Worm (Caenorhabditis elegans) whole organism, L4 larva: ENCODE results near the gene fbxa-84.

Experiments used
- F26F4.8 ChIP-seq: fragments of 200-800 bp; sonication (Bioruptor generic); conservative IDR thresholded peaks from 2 replicates; pipeline ENCODE4 v1.3.6; 2022; ENCODE audit warnings: missing genetic modification characterization, missing compliant biosample characterization
- F37D6.2 ChIP-seq: sonication (generic microtip); optimal IDR thresholded peaks from 2 replicates; lab custom pipeline; 2016; ENCODE audit warnings: mild to moderate bottlenecking, missing genetic modification characterization, missing compliant biosample characterization
- F49E8.2 ChIP-seq: sonication (generic microtip); optimal IDR thresholded peaks from 2 replicates; lab custom pipeline; 2016; ENCODE audit warnings: missing compliant biosample characterization, mild to moderate bottlenecking, missing genetic modification characterization, borderline replicate concordance
- T20F7.1 ChIP-seq: fragments of 200-800 bp; sonication (Bioruptor generic); optimal IDR thresholded peaks from 2 replicates; lab custom pipeline; 2018; ENCODE audit warnings: mild to moderate bottlenecking, missing genetic modification characterization, missing compliant biosample characterization
- Y5F2A.4 ChIP-seq: fragments of 200-800 bp; sonication (Bioruptor generic); optimal IDR thresholded peaks from 2 replicates; lab custom pipeline; 2018; ENCODE audit warnings: mild to moderate bottlenecking, missing genetic modification characterization, missing compliant biosample characterization
- ZK337.2 ChIP-seq: fragments of 200-800 bp; sonication (Bioruptor generic); IDR thresholded peaks from 2 replicates; pipeline ENCODE4 v1.3.6; 2022; ENCODE audit warnings: missing genetic modification reagents, missing genetic modification characterization, missing compliant biosample characterization
- ceh-20 ChIP-seq: fragments of 200-800 bp; sonication (Bioruptor generic); IDR thresholded peaks from 2 replicates; pipeline ENCODE4 v1.3.6; 2022; ENCODE audit warnings: missing genetic modification reagents, missing genetic modification characterization, missing compliant biosample characterization
- ceh-44 ChIP-seq: fragments of 200-800 bp; sonication (Bioruptor generic); IDR thresholded peaks from 2 replicates; pipeline ENCODE4 v1.3.6; 2022; ENCODE audit warnings: missing genetic modification reagents, missing genetic modification characterization, missing compliant biosample characterization
- ceh-62 ChIP-seq: sonication (generic microtip); optimal IDR thresholded peaks from 2 replicates; lab custom pipeline; 2017; ENCODE audit warnings: missing biosample characterization, missing genetic modification characterization
- cey-2 ChIP-seq: sonication (generic microtip); optimal IDR thresholded peaks from 3 replicates; lab custom pipeline; 2017; ENCODE audit warnings: missing genetic modification characterization, mild to moderate bottlenecking, missing compliant biosample characterization, antibody characterized with exemption, borderline replicate concordance; ENCODE audit not compliant: insufficient read depth
- ctbp-1 ChIP-seq: fragments of 200-800 bp; sonication (Bioruptor generic); IDR thresholded peaks from 2 replicates; pipeline ENCODE4 v1.3.6; 2022; ENCODE audit warnings: missing genetic modification reagents, missing genetic modification characterization, missing compliant biosample characterization
- daf-12 ChIP-seq: fragments of 150-350 bp; optimal IDR thresholded peaks from 2 replicates; lab custom pipeline; 2014; ENCODE audit warnings: missing biosample characterization, missing genetic modification reagents, missing genetic modification characterization
- daf-16 ChIP-seq, 3 experiments: sonication (generic microtip); optimal IDR thresholded peaks; 2 replicates each; lab custom pipeline; 2016 to 2017; ENCODE audit warnings: missing genetic modification characterization in 3 of 3, missing genetic modification reagents in 3 of 3, mild to moderate bottlenecking in 2 of 3, missing compliant biosample characterization in 2 of 3, missing biosample characterization in 1 of 3, moderate library complexity in 1 of 3
- dmd-6 ChIP-seq: fragments of 200-800 bp; sonication (Bioruptor generic); IDR thresholded peaks from 2 replicates; pipeline ENCODE4 v1.3.6; 2022; ENCODE audit warnings: missing genetic modification reagents, missing genetic modification characterization, missing compliant biosample characterization
- dve-1 ChIP-seq: sonication (generic microtip); optimal IDR thresholded peaks from 2 replicates; lab custom pipeline; 2017; ENCODE audit warnings: antibody characterized with exemption, mild to moderate bottlenecking, missing genetic modification characterization, missing compliant biosample characterization; ENCODE audit not compliant: insufficient read depth
- egl-43 ChIP-seq: fragments of 200-800 bp; sonication (Bioruptor generic); IDR thresholded peaks from 2 replicates; pipeline ENCODE4 v1.3.6; 2022; ENCODE audit warnings: missing genetic modification reagents, missing genetic modification characterization, missing compliant biosample characterization
- fkh-10 ChIP-seq: fragments of 150-350 bp; optimal IDR thresholded peaks from 2 replicates; lab custom pipeline; 2014; ENCODE audit warnings: missing biosample characterization, missing genetic modification reagents, missing genetic modification characterization
- gei-8 ChIP-seq: fragments of 200-800 bp; sonication (Bioruptor generic); optimal IDR thresholded peaks from 2 replicates; lab custom pipeline; 2018; ENCODE audit warnings: mild to moderate bottlenecking, missing genetic modification characterization, missing compliant biosample characterization
- hif-1 ChIP-seq, 2 experiments: sonication (generic microtip); optimal IDR thresholded peaks; 2 replicates each; lab custom pipeline; 2016 to 2017; ENCODE audit warnings: missing compliant biosample characterization in 2 of 2, missing genetic modification characterization in 2 of 2, missing genetic modification reagents in 2 of 2, missing genotype in 2 of 2, mild to moderate bottlenecking in 1 of 2
- hmg-1.1 ChIP-seq: fragments of 200-800 bp; sonication (Bioruptor generic); IDR thresholded peaks from 2 replicates; pipeline ENCODE4 v1.3.6; 2022; ENCODE audit warnings: missing genetic modification reagents, missing genetic modification characterization, missing compliant biosample characterization
- lin-1 ChIP-seq: fragments of 200-800 bp; sonication (Bioruptor generic); IDR thresholded peaks from 2 replicates; pipeline ENCODE4 v1.3.6; 2022; ENCODE audit warnings: missing genetic modification reagents, missing genetic modification characterization, missing compliant biosample characterization
- lin-15B ChIP-seq: fragments of 150-350 bp; sonication (generic microtip); optimal IDR thresholded peaks from 3 replicates; lab custom pipeline; 2014; ENCODE audit warnings: missing biosample characterization, missing genetic modification characterization
- lin-29 ChIP-seq: fragments of 200-800 bp; sonication (Bioruptor generic); IDR thresholded peaks from 2 replicates; pipeline ENCODE4 v1.3.6; 2022; ENCODE audit warnings: missing genetic modification reagents, missing genetic modification characterization, missing compliant biosample characterization
- lin-38 ChIP-seq: fragments of 200-800 bp; sonication (Bioruptor generic); IDR thresholded peaks from 2 replicates; pipeline ENCODE4 v1.3.6; 2022; ENCODE audit warnings: missing genetic modification reagents, missing genetic modification characterization, missing compliant biosample characterization
- lin-39 ChIP-seq: fragments of 150-350 bp; optimal IDR thresholded peaks from 2 replicates; lab custom pipeline; 2014; ENCODE audit warnings: missing biosample characterization, missing genetic modification reagents, missing genetic modification characterization
- lir-3 ChIP-seq: sonication (generic microtip); optimal IDR thresholded peaks from 2 replicates; lab custom pipeline; 2016; ENCODE audit warnings: mild to moderate bottlenecking, missing genetic modification characterization, missing compliant biosample characterization
- madf-9 ChIP-seq: fragments of 200-800 bp; sonication (Bioruptor generic); conservative IDR thresholded peaks from 2 replicates; pipeline ENCODE4 v1.3.6; 2022; ENCODE audit warnings: missing genetic modification reagents, missing genetic modification characterization, missing compliant biosample characterization
- mdl-1 ChIP-seq, 2 experiments: fragments of 150-350 bp in 1 of 2; sonication (generic microtip) in 1 of 2; optimal IDR thresholded peaks; 2 replicates each; lab custom pipeline; 2014 to 2017; ENCODE audit warnings: missing biosample characterization in 2 of 2, missing genetic modification characterization in 2 of 2
- mes-2 ChIP-seq: sonication (generic microtip); optimal IDR thresholded peaks from 2 replicates; lab custom pipeline; 2016; ENCODE audit warnings: missing genotype, mild to moderate bottlenecking, missing genetic modification characterization, missing compliant biosample characterization; ENCODE audit not compliant: poor library complexity, severe bottlenecking
- nhr-102 ChIP-seq: sonication (generic microtip); optimal IDR thresholded peaks from 2 replicates; lab custom pipeline; 2016; ENCODE audit warnings: mild to moderate bottlenecking, missing genetic modification characterization, moderate library complexity, missing compliant biosample characterization
- nhr-11 ChIP-seq: fragments of 150-350 bp; optimal IDR thresholded peaks from 2 replicates; lab custom pipeline; 2014; ENCODE audit warnings: missing biosample characterization, missing genetic modification characterization
- nhr-237 ChIP-seq: sonication (generic microtip); optimal IDR thresholded peaks from 2 replicates; lab custom pipeline; 2017; ENCODE audit warnings: missing biosample characterization, missing genetic modification characterization
- nhr-28 ChIP-seq: fragments of 150-350 bp; optimal IDR thresholded peaks from 2 replicates; lab custom pipeline; 2014; ENCODE audit warnings: missing biosample characterization, missing genetic modification characterization
- nhr-42 ChIP-seq: fragments of 200-800 bp; sonication (Bioruptor generic); IDR thresholded peaks from 2 replicates; pipeline ENCODE4 v1.3.6; 2022; ENCODE audit warnings: missing genetic modification characterization, missing compliant biosample characterization
- nhr-6 ChIP-seq: fragments of 150-350 bp; optimal IDR thresholded peaks from 2 replicates; lab custom pipeline; 2014; ENCODE audit warnings: missing biosample characterization, missing genetic modification characterization
- nhr-76 ChIP-seq: fragments of 150-350 bp; optimal IDR thresholded peaks from 2 replicates; lab custom pipeline; 2014; ENCODE audit warnings: missing biosample characterization, missing genetic modification characterization
- nhr-77 ChIP-seq: fragments of 150-350 bp; optimal IDR thresholded peaks from 2 replicates; lab custom pipeline; 2014; ENCODE audit warnings: missing biosample characterization, missing genetic modification characterization
- pha-4 ChIP-seq, 2 experiments: fragments of 150-350 bp in 1 of 2; fragments of 200-800 bp in 1 of 2; sonication (Bioruptor generic) in 1 of 2; IDR thresholded peaks in 1 of 2; optimal IDR thresholded peaks in 1 of 2; 2 replicates each; pipeline versions ENCODE4 v1.3.6 to Lab custom; 2014 to 2022; ENCODE audit warnings: missing genetic modification characterization in 2 of 2, missing genetic modification reagents in 2 of 2, missing biosample characterization in 1 of 2, missing compliant biosample characterization in 1 of 2
- pqm-1 ChIP-seq: sonication (generic microtip); optimal IDR thresholded peaks from 2 replicates; lab custom pipeline; 2017; ENCODE audit warnings: missing biosample characterization, missing genetic modification characterization
- rbr-2 ChIP-seq: sonication (generic microtip); optimal IDR thresholded peaks from 2 replicates; lab custom pipeline; 2016; ENCODE audit warnings: missing genotype, missing genetic modification characterization, missing compliant biosample characterization
- set-16 ChIP-seq: fragments of 200-800 bp; sonication (Bioruptor generic); IDR thresholded peaks from 2 replicates; pipeline ENCODE4 v1.3.6; 2022; ENCODE audit warnings: missing genetic modification reagents, missing genetic modification characterization, missing compliant biosample characterization
- skn-1 ChIP-seq: fragments of 150-350 bp; optimal IDR thresholded peaks from 2 replicates; lab custom pipeline; 2014; ENCODE audit warnings: missing biosample characterization, missing genetic modification characterization
- snpc-1.2 ChIP-seq: fragments of 200-800 bp; sonication (Bioruptor generic); IDR thresholded peaks from 2 replicates; pipeline ENCODE4 v1.3.6; 2022; ENCODE audit warnings: missing genetic modification reagents, missing genetic modification characterization, missing compliant biosample characterization
- tag-97 ChIP-seq: fragments of 200-800 bp; sonication (Bioruptor generic); IDR thresholded peaks from 2 replicates; pipeline ENCODE4 v1.3.6; 2022; ENCODE audit warnings: missing genetic modification characterization, missing compliant biosample characterization
- unc-130 ChIP-seq: sonication (generic microtip); optimal IDR thresholded peaks from 2 replicates; lab custom pipeline; 2016; ENCODE audit warnings: missing genetic modification reagents, missing genetic modification characterization, missing compliant biosample characterization
- vab-7 ChIP-seq: fragments of 200-800 bp; sonication (Bioruptor generic); IDR thresholded peaks from 2 replicates; pipeline ENCODE4 v1.3.6; 2022; ENCODE audit warnings: missing genetic modification reagents, missing genetic modification characterization, missing compliant biosample characterization
- zfp-2 ChIP-seq: sonication (generic microtip); optimal IDR thresholded peaks from 2 replicates; lab custom pipeline; 2016; ENCODE audit warnings: mild to moderate bottlenecking, missing genetic modification characterization, missing compliant biosample characterization
- zip-11 ChIP-seq: fragments of 200-800 bp; sonication (Bioruptor generic); IDR thresholded peaks from 2 replicates; pipeline ENCODE4 v1.3.6; 2022; ENCODE audit warnings: missing genetic modification characterization, missing compliant biosample characterization
- ztf-11 ChIP-seq: fragments of 150-350 bp; optimal IDR thresholded peaks from 2 replicates; lab custom pipeline; 2014; ENCODE audit warnings: missing biosample characterization, missing genetic modification characterization

fbxa-84 gene

DNA sequence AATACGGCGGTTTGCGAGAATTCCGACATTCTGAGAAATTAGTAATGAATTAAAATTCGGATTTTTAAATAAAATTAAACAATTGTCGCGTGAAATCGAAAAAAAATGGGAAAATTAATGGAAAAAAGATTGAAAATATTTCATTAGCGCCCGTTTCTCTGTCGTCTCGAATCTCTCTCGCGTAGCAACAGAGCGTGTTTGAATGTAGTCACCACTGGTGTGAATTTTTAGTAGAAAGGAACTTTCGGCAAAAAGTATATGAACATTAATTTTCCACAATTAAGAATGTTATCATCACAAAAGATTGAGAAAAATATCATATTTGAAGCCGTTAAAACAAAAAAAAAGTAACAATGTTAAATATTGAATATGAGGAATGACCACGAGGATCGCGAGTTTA is 45.5 kb upstream of the fbxa-84 start, which contains the start of gene aipl-1 (continued):
- no peak for TF ChIP-seq skn-1 (tag; lab: Kevin White, UChicago)
- no peak for TF ChIP-seq ztf-11 (tag; lab: Kevin White, UChicago)
- TF ChIP-seq lir-3 (tag; lab: Kevin White, UChicago), result no peak
- no peak for TF ChIP-seq egl-43
- no peak for TF ChIP-seq F49E8.2 (tag; lab: Kevin White, UChicago)
- peak; percentile 39; the same call in 1 of the 2 replicates for TF ChIP-seq dmd-6 (GFP tag; lab: Robert Waterston, UW)
- peak; percentile 60 for TF ChIP-seq fkh-10 (GFP tag; lab: Kevin White, UChicago)
- no peak for TF ChIP-seq nhr-76
- TF ChIP-seq nhr-28 (tag; lab: Kevin White, UChicago), result peak; percentile 69
- TF ChIP-seq ZK337.2 (GFP tag; lab: Robert Waterston, UW), result peak; percentile 47; the same call in 1 of the 2 replicates
- TF ChIP-seq nhr-11 (tag; lab: Kevin White, UChicago), result peak; percentile 52
- TF ChIP-seq lin-15B (tag; lab: Kevin White, UChicago), result peak; percentile 46
- TF ChIP-seq snpc-1.2 (GFP tag; lab: Robert Waterston, UW), result no peak
- peak; percentile 41 for TF ChIP-seq rbr-2 (tag; lab: Kevin White, UChicago)
- no peak for TF ChIP-seq ceh-20 (GFP tag; lab: Robert Waterston, UW)
- peak in 1 of 2 experiments; percentile 72 for TF ChIP-seq hif-1 (tag; optimal IDR thresholded peaks at IDR 0.05; lab: Kevin White, UChicago)
- peak; percentile 47 for TF ChIP-seq unc-130 (GFP tag; lab: Kevin White, UChicago)
- TF ChIP-seq set-16 (GFP tag; lab: Robert Waterston, UW), result no peak
- TF ChIP-seq ctbp-1, result no peak
- peak; percentile 43; the same call in 1 of the 2 replicates for TF ChIP-seq hmg-1.1
- TF ChIP-seq nhr-237 (tag; lab: Kevin White, UChicago), result no peak
- TF ChIP-seq zip-11, result no peak
- TF ChIP-seq ceh-62 (tag; lab: Kevin White, UChicago), result no peak
- TF ChIP-seq lin-38 (GFP tag; lab: Robert Waterston, UW), result peak; percentile 95
- no peak for TF ChIP-seq zfp-2 (tag; lab: Kevin White, UChicago)
- TF ChIP-seq daf-12 (tag; lab: Kevin White, UChicago), result no peak
- TF ChIP-seq mdl-1 (tag; optimal IDR thresholded peaks at IDR 0.05; lab: Kevin White, UChicago), result peak in 1 of 2 experiments; percentile 21
- 0 out of 2 replicates have a peak, but pooled peaks have one; percentile 11 for TF ChIP-seq madf-9 (GFP tag; lab: Robert Waterston, UW)
- TF ChIP-seq T20F7.1 (GFP tag; lab: Kevin White, UChicago), result peak; percentile 30
- TF ChIP-seq nhr-77 (tag; lab: Kevin White, UChicago), result peak; percentile 79
- TF ChIP-seq lin-29 (GFP tag; lab: Robert Waterston, UW), result no peak
- no peak for TF ChIP-seq pha-4 (GFP tag; IDR thresholded peaks at IDR 0.05; lab: Robert Waterston, UW)
- TF ChIP-seq pha-4 (tag; optimal IDR thresholded peaks at IDR 0.05; lab: Kevin White, UChicago), result peak; percentile 47
- no peak for TF ChIP-seq tag-97
- TF ChIP-seq nhr-6, result peak; percentile 97
- TF ChIP-seq gei-8 (GFP tag; lab: Kevin White, UChicago), result no peak
- peak; percentile 94 for TF ChIP-seq mes-2 (tag; lab: Kevin White, UChicago)
- TF ChIP-seq lin-1 (GFP tag; lab: Robert Waterston, UW), result no peak

- TF ChIP-seq dve-1 (tag; lab: Kevin White, UChicago), result peak; percentile 12
- peak; percentile 14 for TF ChIP-seq pqm-1 (tag; lab: Kevin White, UChicago)
- peak; percentile 55 for TF ChIP-seq nhr-77 (tag; lab: Kevin White, UChicago)
- TF ChIP-seq F49E8.2 (tag; lab: Kevin White, UChicago), result no peak
- no peak for TF ChIP-seq nhr-42 (GFP tag; lab: Robert Waterston, UW)
- no peak for TF ChIP-seq dmd-6 (GFP tag; lab: Robert Waterston, UW)
- TF ChIP-seq ceh-44 (GFP tag; lab: Robert Waterston, UW), result no peak
- no peak for TF ChIP-seq daf-16 (GFP tag; optimal IDR thresholded peaks at IDR 0.05; lab: Kevin White, UChicago)
- peak; percentile 55 for TF ChIP-seq daf-16 (tag; optimal IDR thresholded peaks at IDR 0.05; lab: Kevin White, UChicago)
- TF ChIP-seq vab-7, result no peak
- no peak for TF ChIP-seq nhr-102 (tag; lab: Kevin White, UChicago)
- TF ChIP-seq lin-39 (tag; lab: Kevin White, UChicago), result no peak
- no peak for TF ChIP-seq F26F4.8
- TF ChIP-seq tag-97, result no peak
- no peak for TF ChIP-seq F37D6.2 (tag; lab: Kevin White, UChicago)
- no peak for TF ChIP-seq Y5F2A.4 (GFP tag; lab: Kevin White, UChicago)
- TF ChIP-seq nhr-28 (tag; lab: Kevin White, UChicago), result peak; percentile 34
- TF ChIP-seq hmg-1.1, result no peak
- TF ChIP-seq cey-2, result no peak
- TF ChIP-seq, all 104 proteins: peak for 5
Observed at ce11 chrV:15139811-15140210, 42.4 kb upstream of the fbxa-84 start.
